Worm (Caenorhabditis elegans): ENCODE data around the gene ule-2.
A peak's percentile ranks its signal among the peaks of the same experiment; 100 is the strongest.

The ule-2 gene

DNA sequence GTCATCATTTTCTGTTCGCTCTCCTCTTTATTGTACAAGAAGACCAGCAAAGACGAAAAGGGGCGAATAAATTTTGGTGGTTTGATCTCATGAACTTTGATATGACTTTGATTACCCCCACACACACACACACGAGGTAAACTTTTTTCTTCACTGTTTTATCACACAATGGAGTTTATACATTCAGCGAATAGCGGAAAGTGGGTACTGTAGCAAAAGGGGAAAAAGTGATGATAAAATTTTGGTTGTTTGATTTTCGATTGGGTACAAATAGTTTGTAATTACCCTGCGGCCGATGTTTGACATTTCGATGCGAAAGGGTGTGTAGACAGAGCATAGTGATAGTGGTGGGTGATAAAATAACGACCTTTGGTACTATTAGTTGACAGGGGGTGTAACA is 40.7 kb upstream of the ule-2 start (continued):
- no peak for TF ChIP-seq nhr-111 (GFP tag; optimal IDR thresholded peaks at IDR 0.05)
- no peak for TF ChIP-seq madf-9 (GFP tag; conservative IDR thresholded peaks at IDR 0.05)
- TF ChIP-seq dmd-8 (GFP tag; IDR thresholded peaks at IDR 0.05) = no peak
- TF ChIP-seq lin-38 (GFP tag; IDR thresholded peaks at IDR 0.05) = peak; percentile 43
- TF ChIP-seq cey-2 (tag; optimal IDR thresholded peaks at IDR 0.05; ENCODE audit: borderline replicate concordance, insufficient read depth) = peak; percentile 92
- TF ChIP-seq tag-97 (GFP tag; IDR thresholded peaks at IDR 0.05) = no peak
- no peak for TF ChIP-seq ztf-11 (tag; optimal IDR thresholded peaks at IDR 0.05)
- no peak for TF ChIP-seq F10B5.3 (tag; optimal IDR thresholded peaks at IDR 0.05)
- TF ChIP-seq ces-1 (GFP tag; optimal IDR thresholded peaks at IDR 0.05) = no peak
- TF ChIP-seq lin-39 (tag; optimal IDR thresholded peaks at IDR 0.05) = no peak
- TF ChIP-seq ctbp-1 (GFP tag; IDR thresholded peaks at IDR 0.05) = no peak
- TF ChIP-seq egl-43 (GFP tag; IDR thresholded peaks at IDR 0.05) = no peak
- no peak for TF ChIP-seq unc-130 (GFP tag; optimal IDR thresholded peaks at IDR 0.05)
- TF ChIP-seq zag-1 (tag; optimal IDR thresholded peaks at IDR 0.05) = no peak
- TF ChIP-seq rbr-2 (tag; optimal IDR thresholded peaks at IDR 0.05) = peak; percentile 58
- TF ChIP-seq fos-1 (tag; optimal IDR thresholded peaks at IDR 0.05) = peak; percentile 86
- TF ChIP-seq ceh-32 (tag; optimal IDR thresholded peaks at IDR 0.05; ENCODE audit: poor library complexity) = no peak
- peak; percentile 98 for TF ChIP-seq php-3 (GFP tag; IDR thresholded peaks at IDR 0.05)
- TF ChIP-seq lin-15B (tag; optimal IDR thresholded peaks at IDR 0.05) = no peak
- TF ChIP-seq duxl-1 (tag; optimal IDR thresholded peaks at IDR 0.05; ENCODE audit: poor library complexity) = no peak
- TF ChIP-seq nhr-42 (GFP tag; IDR thresholded peaks at IDR 0.05) = no peak
- peak; percentile 99 for TF ChIP-seq nhr-28 (tag; optimal IDR thresholded peaks at IDR 0.05)
- no peak for TF ChIP-seq lin-29 (GFP tag; IDR thresholded peaks at IDR 0.05)
- TF ChIP-seq mdl-1 (tag; optimal IDR thresholded peaks at IDR 0.05) = peak; percentile 83 to 99
- TF ChIP-seq pqm-1 (tag; optimal IDR thresholded peaks at IDR 0.05) = peak; percentile 97
- no peak for TF ChIP-seq ceh-82 (tag; optimal IDR thresholded peaks at IDR 0.05)
- TF ChIP-seq tra-1 (GFP tag; IDR thresholded peaks at IDR 0.05) = no peak; the same call in 1 of the 2 replicates
- no peak; the same call in 1 of the 2 replicates for TF ChIP-seq nhr-41 (GFP tag; IDR thresholded peaks at IDR 0.05)
- TF ChIP-seq Y105C5A.15 (GFP tag; IDR thresholded peaks at IDR 0.05) = no peak
- TF ChIP-seq unc-39 (tag; optimal IDR thresholded peaks at IDR 0.05) = no peak
- peak; percentile 7 for TF ChIP-seq nhr-237 (tag; optimal IDR thresholded peaks at IDR 0.05)
- no peak for TF ChIP-seq F37D6.2 (tag; optimal IDR thresholded peaks at IDR 0.05)
- no peak for TF ChIP-seq ama-1 (optimal IDR thresholded peaks at IDR 0.05)
- TF ChIP-seq dmd-6 (GFP tag; IDR thresholded peaks at IDR 0.05) = peak; percentile 100
- no peak for TF ChIP-seq Y48G9A.11 (GFP tag; IDR thresholded peaks at IDR 0.05)
- peak; percentile 94 for TF ChIP-seq nhr-25 (tag; optimal IDR thresholded peaks at IDR 0.05; ENCODE audit: borderline replicate concordance, insufficient read depth)
- TF ChIP-seq zfp-3 (GFP tag; conservative IDR thresholded peaks at IDR 0.05) = 0 out of 2 replicates have a peak, but pooled peaks have one; percentile 58
- peak; percentile 85 to 96 for TF ChIP-seq lsy-2 (tag; optimal IDR thresholded peaks at IDR 0.05)
- TF ChIP-seq aha-1 (tag) = peak; percentile 81
- no peak for TF ChIP-seq egl-27 (tag; optimal IDR thresholded peaks at IDR 0.05)
- no peak for TF ChIP-seq mxl-2 (GFP tag; conservative IDR thresholded peaks at IDR 0.05)
- no peak for TF ChIP-seq arid-1 (GFP tag; conservative IDR thresholded peaks at IDR 0.05)
- TF ChIP-seq mxl-3 (GFP tag; optimal IDR thresholded peaks at IDR 0.05) = peak; percentile 91
- no peak for TF ChIP-seq hmg-1.1 (GFP tag; IDR thresholded peaks at IDR 0.05)
- TF ChIP-seq R02D3.7 (tag; optimal IDR thresholded peaks at IDR 0.05) = no peak
- peak; percentile 44 for TF ChIP-seq lin-13 (GFP tag; optimal IDR thresholded peaks at IDR 0.05)
- TF ChIP-seq unc-62 (GFP tag; optimal IDR thresholded peaks at IDR 0.05 in 1 of 2) = peak; percentile 84 to 98
- TF ChIP-seq unc-62 (tag; optimal IDR thresholded peaks at IDR 0.05) = no peak
- no peak for TF ChIP-seq D1046.2 (GFP tag; IDR thresholded peaks at IDR 0.05)
- TF ChIP-seq dve-1 (tag; optimal IDR thresholded peaks at IDR 0.05; ENCODE audit: insufficient read depth) = peak; percentile 99
- TF ChIP-seq gei-8 (GFP tag; optimal IDR thresholded peaks at IDR 0.05) = no peak
- peak; percentile 73 for TF ChIP-seq nhr-11 (tag; optimal IDR thresholded peaks at IDR 0.05)

Measured in whole organism, L4 larva.